Fruit fly (Drosophila melanogaster): ENCODE results near the gene Hpf1.

Gene Hpf1

DNA sequence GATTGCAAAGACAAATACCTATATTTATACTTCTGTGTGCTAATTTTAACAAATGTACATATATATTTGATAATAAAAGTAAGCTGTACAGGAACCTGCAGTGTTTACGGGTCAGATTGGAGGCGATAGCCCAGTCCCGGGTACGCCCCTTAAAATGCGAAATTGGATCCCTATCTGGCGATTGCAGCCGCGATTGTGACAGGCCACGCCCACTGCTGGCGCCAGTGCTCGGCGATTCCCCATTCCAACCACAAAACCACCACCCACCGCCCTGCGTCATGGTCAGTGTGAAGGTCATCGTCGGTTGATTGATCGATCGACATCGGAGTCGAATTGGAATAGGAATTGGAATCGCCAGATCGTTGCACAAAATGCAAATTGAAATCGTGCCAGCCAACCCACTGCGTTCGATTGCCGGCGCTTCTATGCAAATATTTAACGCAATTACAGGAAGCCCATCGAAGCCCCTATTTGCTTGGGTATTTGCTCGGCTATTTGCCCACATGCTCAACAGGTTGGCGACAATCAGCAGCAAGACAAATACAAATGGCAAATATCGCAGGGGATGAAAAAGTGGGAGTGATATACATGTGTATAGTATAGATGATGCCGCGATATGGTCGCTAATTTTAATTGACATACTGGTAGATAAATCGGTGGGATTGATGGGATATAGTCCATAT lies 47.1 kb downstream of the Hpf1 start (continued):
- TF ChIP-seq sens (GFP tag) (peak; percentile 69), CG9215 (GFP tag; IDR thresholded peaks at IDR 0.05) (no peak), CG8290 (GFP tag; optimal IDR thresholded peaks at IDR 0.05) (no peak), CG8290 (tag; optimal IDR thresholded peaks at IDR 0.05) (peak in 1 of 2 experiments; percentile 16)

DNA sequence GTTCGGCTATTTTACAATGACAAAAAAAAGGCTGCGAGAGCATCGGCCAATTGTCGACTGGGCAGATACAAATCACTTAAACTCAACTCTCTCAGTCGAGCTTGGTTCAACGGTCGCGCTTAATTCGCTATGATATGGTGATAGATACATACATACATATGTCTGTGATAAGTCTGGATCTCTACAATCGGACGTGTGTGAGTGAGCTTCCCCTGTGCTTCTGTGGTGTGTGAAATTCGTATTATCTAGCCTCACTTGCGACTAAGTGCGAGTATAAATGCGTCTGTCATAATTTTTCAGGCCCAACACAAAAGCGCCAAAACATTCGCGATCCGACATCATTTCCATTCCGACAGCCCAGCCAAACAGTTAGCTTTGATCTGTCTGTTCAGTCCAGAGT lies 49.2 kb downstream of the Hpf1 start, which contains the start of gene CG1213:
Gene CG1213, plus strand, starts transcription at position 301 of the 400 bp plus-strand sequence.
- TF ChIP-seq CG6654 (GFP tag; optimal IDR thresholded peaks at IDR 0.05), result no peak
- no peak for TF ChIP-seq klu (GFP tag; IDR thresholded peaks at IDR 0.05)
- TF ChIP-seq fd64A (GFP tag; optimal IDR thresholded peaks at IDR 0.05), result no peak
- TF ChIP-seq sens-2 (GFP tag; IDR thresholded peaks at IDR 0.05), result no peak
- TF ChIP-seq vvl (GFP tag; IDR thresholded peaks at IDR 0.05), result no peak
- TF ChIP-seq en (GFP tag; optimal IDR thresholded peaks at IDR 0.05), result no peak
- TF ChIP-seq CG12299 (tag; optimal IDR thresholded peaks at IDR 0.05), result no peak
- no peak for TF ChIP-seq Scr (GFP tag; IDR thresholded peaks at IDR 0.05; ENCODE audit: partially characterized antibody)
- no peak for TF ChIP-seq CG32772 (GFP tag; IDR thresholded peaks at IDR 0.05)
- no peak for TF ChIP-seq CG34376 (GFP tag; optimal IDR thresholded peaks at IDR 0.05)
- no peak for TF ChIP-seq oc (tag; optimal IDR thresholded peaks at IDR 0.05)
- TF ChIP-seq CG11723 (GFP tag; optimal IDR thresholded peaks at IDR 0.05), result no peak
- TF ChIP-seq pros (GFP tag; optimal IDR thresholded peaks at IDR 0.05), result no peak
- no peak for TF ChIP-seq wor (GFP tag; IDR thresholded peaks at IDR 0.05)
- no peak for TF ChIP-seq CG33557 (GFP tag; optimal IDR thresholded peaks at IDR 0.05)

DNA sequence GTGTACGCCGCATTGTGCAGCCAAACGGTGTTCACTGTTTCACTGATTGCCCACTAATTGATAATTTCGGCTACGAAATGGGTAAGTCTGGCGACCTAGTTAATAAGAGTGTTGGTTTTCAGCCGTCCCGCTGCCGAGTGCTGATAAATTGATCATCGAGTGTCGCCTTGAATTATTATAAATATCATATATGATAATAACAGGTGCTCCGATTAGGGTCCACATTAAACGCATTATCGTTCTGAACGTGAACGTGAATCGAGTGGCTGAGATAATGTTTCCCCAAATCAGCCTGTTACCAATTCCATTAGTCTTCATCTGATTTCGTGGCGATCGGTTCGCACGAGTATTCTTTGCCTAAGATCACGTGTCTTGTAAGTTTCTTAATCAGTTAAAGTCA lies 49.6 kb downstream of the Hpf1 start:
- TF ChIP-seq grn (GFP tag; optimal IDR thresholded peaks at IDR 0.05) (peak; percentile 82), cwo (GFP tag; optimal IDR thresholded peaks at IDR 0.05) (peak; percentile 88), chinmo (GFP tag; IDR thresholded peaks at IDR 0.05; ENCODE audit: partially characterized antibody) (0 out of 4 replicates have a peak, but pooled peaks have one; percentile 17), exex (tag; optimal IDR thresholded peaks at IDR 0.05) (peak; percentile 96), CG6765 (GFP tag; optimal IDR thresholded peaks at IDR 0.05) (no peak), Pdp1 (GFP tag; optimal IDR thresholded peaks at IDR 0.05) (peak in 1 of 2 experiments; percentile 22), gem (tag; optimal IDR thresholded peaks at IDR 0.05) (no peak), CTCF (GFP tag; optimal IDR thresholded peaks at IDR 0.05) (no peak), mirr (GFP tag; optimal IDR thresholded peaks at IDR 0.05) (peak; percentile 75), sug (tag; optimal IDR thresholded peaks at IDR 0.05) (peak; percentile 74), CG34376 (GFP tag; optimal IDR thresholded peaks at IDR 0.05) (peak; percentile 73), Med (GFP tag) (peak; percentile 21)

Measured in whole organism, embryonic.